Worm (Caenorhabditis elegans): ENCODE data around the gene scl-6.

ce11 chrIV:13056026-13056425 lies 12.5 kb upstream of the scl-6 start, which contains the start of gene scl-1:
- TF ChIP-seq xnd-1 (tag; optimal IDR thresholded peaks at IDR 0.05) (no peak), somi-1 (GFP tag; optimal IDR thresholded peaks at IDR 0.05) (no peak), cebp-2 (GFP tag; IDR thresholded peaks at IDR 0.05) (no peak), pha-4 (tag; optimal IDR thresholded peaks at IDR 0.05) (no peak), nhr-120 (GFP tag; IDR thresholded peaks at IDR 0.05) (no peak), repo-1 (tag; optimal IDR thresholded peaks at IDR 0.05) (no peak), F52B5.7 (tag; optimal IDR thresholded peaks at IDR 0.05) (no peak), him-1 (tag; optimal IDR thresholded peaks at IDR 0.05) (no peak), efl-1 (GFP tag; optimal IDR thresholded peaks at IDR 0.05) (no peak), lsl-1 (GFP tag; optimal IDR thresholded peaks at IDR 0.05) (no peak)

Data from whole organism, young adult.